Worm (Caenorhabditis elegans) whole organism, L4/young adult: ENCODE measurements around the gene glrx-21.

Source experiments
- dao-5 ChIP-seq: sonication (generic microtip); optimal IDR thresholded peaks from 2 replicates; lab custom pipeline; 2016; ENCODE audit warnings: missing genotype, missing genetic modification characterization, moderate library complexity, missing compliant biosample characterization
- him-1 ChIP-seq: sonication (generic microtip); optimal IDR thresholded peaks from 2 replicates; lab custom pipeline; 2016; ENCODE audit warnings: missing genotype, missing genetic modification reagents, missing genetic modification characterization, missing compliant biosample characterization

DNA sequence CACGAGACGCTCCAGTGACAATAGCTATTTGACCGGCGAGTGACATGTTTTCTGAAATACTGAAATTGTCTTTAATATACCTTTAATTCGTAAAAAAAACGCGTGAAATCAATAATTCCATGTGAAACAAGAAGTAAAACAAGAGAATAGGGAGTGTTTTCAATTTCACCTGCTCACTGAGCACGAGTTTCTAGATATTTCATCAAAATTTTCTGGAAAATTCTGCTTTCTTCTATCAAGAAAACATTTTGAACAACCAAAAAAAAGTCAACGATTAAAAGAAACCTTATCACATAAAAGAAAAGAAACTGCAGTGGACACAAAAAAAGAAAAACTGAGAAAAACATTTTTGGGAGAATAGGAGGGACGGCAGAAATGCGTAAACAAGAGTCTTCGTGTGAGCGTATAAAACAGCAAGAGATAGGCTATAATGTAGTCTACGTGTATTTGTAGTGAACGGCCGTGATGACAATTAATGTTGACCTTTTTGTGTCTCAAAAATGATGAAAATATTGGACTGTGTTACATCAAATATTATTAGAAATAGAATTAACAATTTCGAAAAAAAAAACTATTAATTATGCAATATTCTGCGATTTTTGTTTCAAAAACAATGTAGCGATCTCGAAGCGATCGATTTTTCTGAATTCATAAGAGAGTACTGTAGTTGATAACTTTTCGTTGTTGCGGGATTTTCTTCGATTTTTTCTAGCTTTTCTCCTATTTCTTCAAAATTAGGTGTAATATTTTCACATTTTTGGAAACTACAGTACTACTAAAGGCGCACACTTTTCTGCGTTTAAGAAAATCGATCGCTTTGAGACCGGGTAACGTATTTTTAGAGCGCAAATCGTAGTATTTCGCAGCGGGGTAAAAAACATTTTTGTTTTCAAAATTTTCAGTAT lies 22.3 kb upstream of the glrx-21 start, which contains the start of gene dhs-9:
- TF ChIP-seq dao-5 (tag; lab: Kevin White, UChicago) (no peak), him-1 (tag; lab: Kevin White, UChicago) (no peak)
